Worm (Caenorhabditis elegans) whole organism, L1 larva: Measurements from ENCODE around the gene srj-21.

ENCODE experiments used
- elt-3 ChIP-seq, 6 experiments: fragments of 150-350 bp in 1 of 6; sonication (generic microtip); optimal IDR thresholded peaks; 2 replicates each; lab custom pipeline; 2017 to 2018; ENCODE audit warnings: missing biosample characterization in 6 of 6, missing genetic modification characterization in 6 of 6, inconsistent platforms in 1 of 6
- nhr-77 ChIP-seq: fragments of 150-350 bp; optimal IDR thresholded peaks from 2 replicates; lab custom pipeline; 2014; ENCODE audit warnings: missing biosample characterization, missing genetic modification characterization
- skn-1 ChIP-seq: fragments of 150-350 bp; optimal IDR thresholded peaks from 2 replicates; lab custom pipeline; 2014; ENCODE audit warnings: missing biosample characterization, missing genetic modification characterization

DNA sequence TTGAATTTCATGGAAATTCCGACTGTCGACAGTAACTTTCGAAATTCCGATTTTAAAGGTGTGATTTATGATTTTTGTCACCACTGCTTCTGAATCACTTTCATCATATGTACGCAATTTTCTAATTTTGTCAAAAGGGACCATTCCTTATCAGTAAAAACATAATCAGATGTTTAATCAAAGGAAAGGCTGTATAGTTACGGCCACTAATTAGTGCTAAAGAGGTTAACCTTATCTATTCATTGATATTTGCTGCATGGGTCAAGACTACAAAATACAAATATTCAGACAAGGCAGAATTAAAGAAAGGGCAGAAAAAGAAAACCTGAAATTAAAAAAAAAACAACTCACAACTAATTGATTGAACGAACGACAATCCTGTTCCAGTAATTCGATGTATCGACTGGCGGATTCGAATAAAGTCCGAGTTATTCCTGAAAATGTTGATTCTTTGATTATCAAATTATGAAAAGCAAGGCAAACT lies 13.1 kb upstream of the srj-21 start, which contains the start of gene T28B11.1:
- TF ChIP-seq nhr-77 (tag; lab: Kevin White, UChicago) = no peak
- no peak for TF ChIP-seq skn-1
- no peak for TF ChIP-seq elt-3 (tag; optimal IDR thresholded peaks at IDR 0.05; lab: Kevin White, UChicago)
